Fruit fly (Drosophila melanogaster) S2 (cell line): ENCODE results near the gene CG2200.

Experiments used
- CG8478 ChIP-seq: fragments of >200 bp; optimal IDR thresholded peaks from 2 replicates; lab custom pipeline; 2018
- CTCF ChIP-seq, 2 experiments: fragments of >200 bp; optimal IDR thresholded peaks; 2 replicates each; lab custom pipeline; 2018

DNA sequence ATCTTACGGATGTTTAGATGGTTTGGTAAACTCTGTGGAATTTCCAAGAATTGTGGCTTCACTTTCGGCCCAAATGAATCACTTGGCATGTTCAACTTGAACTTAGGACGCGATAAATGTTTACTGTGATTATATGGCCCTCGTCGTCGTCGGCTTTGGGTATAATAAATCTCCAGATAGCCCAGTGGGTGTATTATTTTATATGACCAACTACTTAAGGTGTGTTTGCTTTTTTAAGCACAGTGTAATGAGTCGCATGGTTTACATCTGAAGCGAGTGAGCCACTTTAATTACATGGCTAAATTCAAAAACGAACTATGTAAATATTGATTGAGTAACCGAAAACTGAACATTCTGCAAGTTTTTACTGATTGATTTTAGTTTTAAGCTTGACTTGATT lies 11.1 kb downstream of the CG2200 start:
- no peak for TF ChIP-seq CG8478 (lab: Kevin White, UChicago)
- no peak for TF ChIP-seq CTCF (optimal IDR thresholded peaks at IDR 0.05; lab: Kevin White, UChicago)
